Fruit fly (Drosophila melanogaster) whole organism, embryonic: ENCODE data around the gene Drs.

Experiments used
- CG11085 ChIP-seq: fragments of 200-800 bp; sonication (Bioruptor generic); IDR thresholded peaks from 2 replicates; pipeline ENCODE4 v1.3.6; 2022; ENCODE audit warnings: missing biosample characterization, missing genetic modification characterization
- CG17612 ChIP-seq: fragments of 200-800 bp; sonication (Bioruptor generic); IDR thresholded peaks from 2 replicates; pipeline ENCODE4 v1.3.6; 2022; ENCODE audit warnings: missing biosample characterization, missing genetic modification characterization
- CG18764 ChIP-seq: fragments of 200-800 bp; sonication (Bioruptor generic); optimal IDR thresholded peaks from 3 replicates; lab custom pipeline; 2016; ENCODE audit warnings: missing biosample characterization, missing genetic modification characterization
- Hr51 ChIP-seq, 2 experiments: fragments of 200-800 bp; sonication (Bioruptor generic); optimal IDR thresholded peaks; 2 replicates in 1 of 2; 3 replicates in 1 of 2; lab custom pipeline; 2016 to 2018; ENCODE audit warnings: missing biosample characterization in 2 of 2, missing genetic modification characterization in 2 of 2, mild to moderate bottlenecking in 1 of 2, moderate library complexity in 1 of 2
- br ChIP-seq: fragments of >200 bp; optimal IDR thresholded peaks from 2 replicates; lab custom pipeline; 2017
- lov ChIP-seq, 2 experiments: fragments of 200-800 bp in 1 of 2; fragments of >200 bp in 1 of 2; sonication (Bioruptor generic) in 1 of 2; IDR thresholded peaks in 1 of 2; optimal IDR thresholded peaks in 1 of 2; 2 replicates in 1 of 2; 3 replicates in 1 of 2; pipeline versions ENCODE4 v1.3.6 to Lab custom; 2017 to 2022; ENCODE audit warnings: missing biosample characterization in 1 of 2, missing genetic modification characterization in 1 of 2

dm6 chr3L:3405592-3405991 lies 36.2 kb downstream of the Drs start:
- TF ChIP-seq CG18764 (no peak), br (no peak), lov (optimal IDR thresholded peaks at IDR 0.05; lab: Kevin White, UChicago) (no peak), lov (GFP tag; IDR thresholded peaks at IDR 0.05; lab: Robert Waterston, UW) (no peak), CG17612 (GFP tag; lab: Robert Waterston, UW) (no peak), CG11085 (GFP tag; lab: Robert Waterston, UW) (no peak), Hr51 (GFP tag; optimal IDR thresholded peaks at IDR 0.05; lab: Kevin White, UChicago) (no peak)
